Worm (Caenorhabditis elegans) whole organism, L1 larva: ENCODE data around the gene mma-1.
A peak's percentile ranks its signal among the peaks of the same experiment; 100 is the strongest.

Experiments used
- lsy-2 ChIP-seq, 2 experiments: fragments of 150-350 bp; optimal IDR thresholded peaks; 2 replicates each; lab custom pipeline; 2014; ENCODE audit warnings: missing biosample characterization in 2 of 2, missing genetic modification characterization in 2 of 2
- nhr-76 ChIP-seq: sonication (generic microtip); optimal IDR thresholded peaks from 2 replicates; lab custom pipeline; 2017; ENCODE audit warnings: missing biosample characterization, missing genetic modification characterization
- pax-3 ChIP-seq: fragments of 200-800 bp; sonication (Bioruptor generic); optimal IDR thresholded peaks from 2 replicates; lab custom pipeline; 2018; ENCODE audit warnings: mild to moderate bottlenecking, missing genetic modification characterization, moderate library complexity, missing compliant biosample characterization

DNA sequence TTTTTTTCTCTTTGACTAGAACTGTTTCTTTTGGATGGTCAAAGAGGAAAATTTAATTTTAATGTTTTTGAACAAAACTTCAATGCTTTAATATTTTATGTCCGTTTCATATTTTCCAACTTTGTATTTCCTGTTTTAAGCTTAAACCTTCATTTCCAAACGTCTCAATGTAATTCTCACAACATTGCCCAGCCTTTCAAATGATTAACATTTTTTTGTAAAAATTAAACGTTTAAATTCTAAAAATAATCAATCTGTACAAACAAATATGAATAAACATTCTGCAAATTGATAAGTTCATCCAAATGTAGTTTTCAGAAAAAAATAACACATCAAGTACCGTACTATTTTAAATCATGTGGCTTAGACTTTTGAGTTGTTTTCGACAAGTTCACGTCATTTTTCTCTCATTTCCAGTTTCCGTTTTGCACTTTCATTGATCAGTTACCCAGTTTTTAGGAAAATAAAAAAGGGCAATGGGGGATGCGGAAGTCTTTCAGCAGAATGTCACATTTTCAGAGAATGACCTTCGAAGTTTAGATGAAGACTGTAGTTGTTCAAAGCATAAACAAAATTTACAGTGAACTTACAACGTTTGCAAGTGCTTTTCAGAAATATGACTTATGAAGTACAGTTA, 53.3 kb downstream of the mma-1 start:
- peak in 1 of 2 experiments; percentile 2 for TF ChIP-seq lsy-2 (tag; optimal IDR thresholded peaks at IDR 0.05; lab: Kevin White, UChicago)
- no peak for TF ChIP-seq nhr-76 (tag; lab: Kevin White, UChicago)
- no peak for TF ChIP-seq pax-3 (tag; lab: Kevin White, UChicago)
